Worm (Caenorhabditis elegans) whole organism, young adult: ENCODE data around the gene H39E20.1.

Experiments used
- B0019.2 ChIP-seq: fragments of 200-800 bp; sonication (Bioruptor generic); conservative IDR thresholded peaks from 2 replicates; pipeline ENCODE4 v1.3.6; 2022; ENCODE audit warnings: missing genetic modification reagents, missing genetic modification characterization, missing compliant biosample characterization
- D2030.7 ChIP-seq: fragments of 200-800 bp; sonication (Bioruptor generic); IDR thresholded peaks from 2 replicates; pipeline ENCODE4 v1.3.6; 2022; ENCODE audit warnings: missing genetic modification reagents, missing genetic modification characterization, missing compliant biosample characterization
- F10E7.11 ChIP-seq: sonication (generic microtip); optimal IDR thresholded peaks from 2 replicates; lab custom pipeline; 2017; ENCODE audit warnings: mild to moderate bottlenecking, missing genetic modification characterization, moderate library complexity, missing compliant biosample characterization
- F22D6.2 ChIP-seq: sonication (generic microtip); optimal IDR thresholded peaks from 2 replicates; lab custom pipeline; 2016; ENCODE audit warnings: mild to moderate bottlenecking, missing genetic modification characterization, missing compliant biosample characterization
- F57C9.4 ChIP-seq: sonication (generic microtip); optimal IDR thresholded peaks from 2 replicates; lab custom pipeline; 2017; ENCODE audit warnings: mild to moderate bottlenecking, missing genetic modification characterization, missing compliant biosample characterization
- K11D2.4 ChIP-seq: fragments of 200-800 bp; sonication (Bioruptor generic); IDR thresholded peaks from 2 replicates; pipeline ENCODE4 v1.3.6; 2022; ENCODE audit warnings: missing genetic modification reagents, missing genetic modification characterization, missing compliant biosample characterization
- K12H6.12 ChIP-seq: fragments of 200-800 bp; sonication (Bioruptor generic); optimal IDR thresholded peaks from 2 replicates; lab custom pipeline; 2018; ENCODE audit warnings: mild to moderate bottlenecking, missing genetic modification characterization, missing compliant biosample characterization
- Y53F4B.3 ChIP-seq: fragments of 200-800 bp; sonication (Bioruptor generic); IDR thresholded peaks from 2 replicates; pipeline ENCODE4 v1.3.6; 2022; ENCODE audit warnings: missing genetic modification reagents, missing genetic modification characterization, missing compliant biosample characterization
- Y56A3A.18 ChIP-seq: fragments of 200-800 bp; sonication (Bioruptor generic); IDR thresholded peaks from 2 replicates; pipeline ENCODE4 v1.3.6; 2022; ENCODE audit warnings: missing genetic modification reagents, missing genetic modification characterization, missing compliant biosample characterization
- aptf-3 ChIP-seq: fragments of 200-800 bp; sonication (Bioruptor generic); IDR thresholded peaks from 2 replicates; pipeline ENCODE4 v1.3.6; 2022; ENCODE audit warnings: missing genetic modification characterization, missing compliant biosample characterization
- cebp-1 ChIP-seq, 2 experiments: fragments of 200-800 bp in 1 of 2; sonication (Bioruptor generic) in 1 of 2; sonication (generic microtip) in 1 of 2; IDR thresholded peaks in 1 of 2; optimal IDR thresholded peaks in 1 of 2; 2 replicates each; pipeline versions ENCODE4 v1.3.6 to Lab custom; 2017 to 2022; ENCODE audit warnings: missing compliant biosample characterization in 2 of 2, missing genetic modification characterization in 2 of 2, mild to moderate bottlenecking in 1 of 2, missing genetic modification reagents in 1 of 2, moderate library complexity in 1 of 2
- ceh-100 ChIP-seq: fragments of 200-800 bp; sonication (Bioruptor generic); IDR thresholded peaks from 2 replicates; pipeline ENCODE4 v1.3.6; 2022; ENCODE audit warnings: missing genetic modification reagents, missing genetic modification characterization, missing compliant biosample characterization
- ceh-27 ChIP-seq: fragments of 200-800 bp; sonication (Bioruptor generic); optimal IDR thresholded peaks from 2 replicates; lab custom pipeline; 2018; ENCODE audit warnings: mild to moderate bottlenecking, missing genetic modification characterization, moderate library complexity, missing compliant biosample characterization
- ceh-79 ChIP-seq: sonication (generic microtip); optimal IDR thresholded peaks from 2 replicates; lab custom pipeline; 2017; ENCODE audit warnings: mild to moderate bottlenecking, missing genetic modification characterization, missing compliant biosample characterization
- ceh-91 ChIP-seq: fragments of 200-800 bp; sonication (Bioruptor generic); IDR thresholded peaks from 2 replicates; pipeline ENCODE4 v1.3.6; 2022; ENCODE audit warnings: missing genetic modification reagents, missing genetic modification characterization, missing compliant biosample characterization
- dox-1 ChIP-seq: fragments of 200-800 bp; sonication (Bioruptor generic); IDR thresholded peaks from 2 replicates; pipeline ENCODE4 v1.3.6; 2022; ENCODE audit warnings: missing genetic modification reagents, missing genetic modification characterization, missing compliant biosample characterization
- efl-1 ChIP-seq: fragments of 150-350 bp; optimal IDR thresholded peaks from 2 replicates; lab custom pipeline; 2014; ENCODE audit warnings: missing biosample characterization, missing genetic modification reagents, missing genetic modification characterization
- gei-17 ChIP-seq: fragments of 200-800 bp; sonication (Bioruptor generic); optimal IDR thresholded peaks from 2 replicates; lab custom pipeline; 2018; ENCODE audit warnings: mild to moderate bottlenecking, missing genetic modification characterization, missing compliant biosample characterization
- hlh-12 ChIP-seq: sonication (generic microtip); optimal IDR thresholded peaks from 2 replicates; lab custom pipeline; 2016; ENCODE audit warnings: missing genetic modification characterization, missing compliant biosample characterization
- hmg-1.2 ChIP-seq: fragments of 200-800 bp; sonication (Bioruptor generic); IDR thresholded peaks from 2 replicates; pipeline ENCODE4 v1.3.6; 2022; ENCODE audit warnings: missing genetic modification reagents, missing genetic modification characterization, missing compliant biosample characterization
- hrde-1 ChIP-seq: sonication (generic microtip); optimal IDR thresholded peaks from 2 replicates; lab custom pipeline; 2016; ENCODE audit warnings: missing genetic modification characterization, mild to moderate bottlenecking, missing compliant biosample characterization, moderate library complexity, missing genotype, missing genetic modification reagents, borderline replicate concordance
- lag-1 ChIP-seq: fragments of 200-800 bp; sonication (Bioruptor generic); IDR thresholded peaks from 2 replicates; pipeline ENCODE4 v1.3.6; 2022; ENCODE audit warnings: missing genetic modification reagents, missing genetic modification characterization, missing compliant biosample characterization
- lin-26 ChIP-seq: fragments of 200-800 bp; sonication (Bioruptor generic); IDR thresholded peaks from 2 replicates; pipeline ENCODE4 v1.3.6; 2022; ENCODE audit warnings: missing genetic modification reagents, missing genetic modification characterization, missing compliant biosample characterization
- lsy-27 ChIP-seq: sonication (generic microtip); optimal IDR thresholded peaks from 2 replicates; lab custom pipeline; 2017; ENCODE audit warnings: missing genetic modification characterization, mild to moderate bottlenecking, missing compliant biosample characterization, antibody characterized with exemption, missing genotype, borderline replicate concordance; ENCODE audit not compliant: insufficient read depth
- madf-10 ChIP-seq: sonication (generic microtip); optimal IDR thresholded peaks from 2 replicates; lab custom pipeline; 2016; ENCODE audit warnings: mild to moderate bottlenecking, missing genetic modification characterization, missing compliant biosample characterization
- mcd-1 ChIP-seq: fragments of 200-800 bp; sonication (Bioruptor generic); IDR thresholded peaks from 2 replicates; pipeline ENCODE4 v1.3.6; 2022; ENCODE audit warnings: missing genetic modification reagents, missing genetic modification characterization, missing compliant biosample characterization
- nfyb-1 ChIP-seq: fragments of 200-800 bp; sonication (Bioruptor generic); IDR thresholded peaks from 2 replicates; pipeline ENCODE4 v1.3.6; 2022; ENCODE audit warnings: missing genetic modification reagents, missing genetic modification characterization, missing compliant biosample characterization
- nhr-179 ChIP-seq: sonication (generic microtip); optimal IDR thresholded peaks from 2 replicates; lab custom pipeline; 2016; ENCODE audit warnings: mild to moderate bottlenecking, missing genetic modification characterization, missing compliant biosample characterization
- nhr-80 ChIP-seq: sonication (generic microtip); optimal IDR thresholded peaks from 2 replicates; lab custom pipeline; 2016; ENCODE audit warnings: missing genetic modification characterization, missing compliant biosample characterization
- rpc-1 ChIP-seq, 2 experiments: fragments of 150-350 bp in 1 of 2; sonication (generic microtip) in 1 of 2; optimal IDR thresholded peaks; 2 replicates each; lab custom pipeline; 2014 to 2018; ENCODE audit warnings: missing biosample characterization in 1 of 2, missing genetic modification characterization in 1 of 2, missing genetic modification reagents in 1 of 2, missing genotype in 1 of 2
- snpc-3.4 ChIP-seq: sonication (generic microtip); optimal IDR thresholded peaks from 2 replicates; lab custom pipeline; 2017; ENCODE audit warnings: missing genetic modification characterization, mild to moderate bottlenecking, missing compliant biosample characterization, antibody characterized with exemption, moderate library complexity, missing genotype, missing genetic modification reagents
- tbp1 ChIP-seq: fragments of 200-800 bp; sonication (Bioruptor generic); optimal IDR thresholded peaks from 2 replicates; lab custom pipeline; 2018; ENCODE audit warnings: mild to moderate bottlenecking, missing genetic modification characterization, missing compliant biosample characterization
- tbx-9 ChIP-seq: sonication (generic microtip); optimal IDR thresholded peaks from 2 replicates; lab custom pipeline; 2016; ENCODE audit warnings: borderline replicate concordance, missing genetic modification characterization, inconsistent platforms, missing compliant biosample characterization
- xnd-1 ChIP-seq: sonication (generic microtip); optimal IDR thresholded peaks from 2 replicates; lab custom pipeline; 2016; ENCODE audit warnings: missing genotype, missing genetic modification reagents, missing genetic modification characterization, missing compliant biosample characterization
- zfh-2 ChIP-seq: fragments of 200-800 bp; sonication (Bioruptor generic); conservative IDR thresholded peaks from 2 replicates; pipeline ENCODE4 v1.3.6; 2022; ENCODE audit warnings: missing genetic modification reagents, missing genetic modification characterization, missing compliant biosample characterization
- zim-3 ChIP-seq: sonication (generic microtip); optimal IDR thresholded peaks from 2 replicates; lab custom pipeline; 2017; ENCODE audit warnings: mild to moderate bottlenecking, missing genetic modification characterization, moderate library complexity, missing compliant biosample characterization

Gene H39E20.1

DNA sequence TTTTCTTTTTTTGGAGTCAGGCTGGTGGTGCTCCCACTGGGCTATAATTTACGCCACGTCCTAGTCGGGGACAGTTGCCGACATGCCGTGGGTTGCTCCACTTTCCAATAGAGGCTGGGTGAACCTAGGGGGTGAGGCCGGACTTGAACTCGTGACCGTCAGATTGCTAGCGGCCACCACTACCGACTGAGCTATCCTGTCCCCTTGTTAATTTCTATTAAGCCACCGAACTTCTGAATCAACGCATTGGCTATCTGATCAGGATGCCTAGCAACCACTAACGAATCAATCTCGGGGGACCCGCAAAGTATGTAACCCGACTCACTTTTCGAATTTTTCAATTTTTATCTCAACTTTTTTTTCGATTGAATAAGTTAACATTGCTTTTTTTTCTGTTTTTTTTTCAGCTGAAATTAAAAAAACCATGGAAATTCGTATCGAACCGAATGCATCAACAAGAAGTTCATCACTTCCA, 10.5 kb downstream of the H39E20.1 start, which contains the start of gene F56C3.1:
Gene F56C3.1, plus strand, starts transcription at position 425 of the 475 bp plus-strand sequence.
- no peak for TF ChIP-seq F22D6.2 (tag; lab: Kevin White, UChicago)
- TF ChIP-seq hlh-12 = no peak
- TF ChIP-seq hmg-1.2 (GFP tag; lab: Robert Waterston, UW) = 0 out of 2 replicates have a peak, but pooled peaks have one; percentile 20
- no peak for TF ChIP-seq xnd-1 (tag; lab: Kevin White, UChicago)
- TF ChIP-seq ceh-91 (GFP tag; lab: Robert Waterston, UW) = no peak
- peak; percentile 38 for TF ChIP-seq gei-17 (GFP tag; lab: Kevin White, UChicago)
- peak; percentile 58; the same call in 1 of the 2 replicates for TF ChIP-seq nfyb-1 (GFP tag; lab: Robert Waterston, UW)
- TF ChIP-seq mcd-1 (GFP tag; lab: Robert Waterston, UW) = peak; percentile 49
- peak; percentile 59; the same call in 1 of the 2 replicates for TF ChIP-seq K11D2.4 (GFP tag; lab: Robert Waterston, UW)
- no peak for TF ChIP-seq nhr-80 (tag; lab: Kevin White, UChicago)
- TF ChIP-seq lsy-27 (tag; lab: Kevin White, UChicago) = no peak
- TF ChIP-seq lin-26 (GFP tag; lab: Robert Waterston, UW) = 0 out of 2 replicates have a peak, but pooled peaks have one; percentile 39
- TF ChIP-seq rpc-1 (optimal IDR thresholded peaks at IDR 0.05; lab: Kevin White, UChicago) = no peak
- peak; percentile 36 for TF ChIP-seq rpc-1 (tag; optimal IDR thresholded peaks at IDR 0.05; lab: Kevin White, UChicago)
- peak; percentile 71 for TF ChIP-seq dox-1 (GFP tag; lab: Robert Waterston, UW)
- no peak for TF ChIP-seq cebp-1 (GFP tag; IDR thresholded peaks at IDR 0.05; lab: Robert Waterston, UW)
- TF ChIP-seq cebp-1 (tag; optimal IDR thresholded peaks at IDR 0.05; lab: Kevin White, UChicago) = peak; percentile 21
- 0 out of 2 replicates have a peak, but pooled peaks have one; percentile 43 for TF ChIP-seq Y56A3A.18 (GFP tag; lab: Robert Waterston, UW)
- TF ChIP-seq snpc-3.4 = no peak
- TF ChIP-seq zfh-2 (GFP tag; lab: Robert Waterston, UW) = no peak

DNA sequence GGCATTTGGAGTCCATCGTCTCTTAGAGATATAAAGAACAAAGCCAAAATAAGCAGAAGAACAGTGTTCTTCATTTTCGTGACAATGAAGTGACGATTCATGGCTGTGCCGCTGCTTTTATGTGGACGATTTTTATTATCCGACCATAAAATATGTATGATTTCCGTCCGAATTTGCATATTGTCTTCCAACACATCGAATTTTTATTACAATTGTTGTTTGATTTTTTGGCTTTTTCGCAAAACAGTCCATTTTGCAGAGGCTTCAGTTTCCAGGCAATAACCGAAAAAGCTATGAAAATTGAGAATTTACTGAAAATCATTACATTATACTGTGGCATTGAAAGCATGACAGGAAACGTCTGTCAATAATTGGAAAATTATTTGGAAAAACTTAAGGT, 12.9 kb downstream of the H39E20.1 start, which contains the start of gene F56C3.8:
Gene F56C3.8, minus strand, starts transcription at position 101 of the 400 bp plus-strand sequence.
- TF ChIP-seq D2030.7 (no peak), K12H6.12 (no peak), F57C9.4 (no peak), madf-10 (no peak), lag-1 (GFP tag; lab: Robert Waterston, UW) (no peak), ceh-79 (tag; lab: Kevin White, UChicago) (no peak), nhr-179 (tag; lab: Kevin White, UChicago) (no peak), B0019.2 (no peak), aptf-3 (GFP tag; lab: Robert Waterston, UW) (no peak), ceh-100 (GFP tag; lab: Robert Waterston, UW) (no peak), tbx-9 (no peak), ceh-27 (no peak), hrde-1 (tag; lab: Kevin White, UChicago) (no peak), zim-3 (tag; lab: Kevin White, UChicago) (no peak), efl-1 (GFP tag; lab: Kevin White, UChicago) (no peak), Y53F4B.3 (GFP tag; lab: Robert Waterston, UW) (no peak), tbp1 (no peak), F10E7.11 (tag; lab: Kevin White, UChicago) (no peak)
